Worm (Caenorhabditis elegans): ENCODE results near the gene snu-66.

snu-66 gene

ce11 chrV:7523392-7523791 lies 52.1 kb downstream of the snu-66 start, which contains the start of gene C54F6.6:
C54F6.6 (plus strand) TSS chrV:7523692.
- TF ChIP-seq nhr-6 (tag; optimal IDR thresholded peaks at IDR 0.05) (no peak), nhr-237 (tag; optimal IDR thresholded peaks at IDR 0.05) (no peak), ZK546.5 (tag; optimal IDR thresholded peaks at IDR 0.05) (no peak), dmd-4 (tag; optimal IDR thresholded peaks at IDR 0.05) (no peak), ztf-11 (tag; optimal IDR thresholded peaks at IDR 0.05) (no peak), ceh-16 (tag; optimal IDR thresholded peaks at IDR 0.05) (no peak)

ce11 chrV:7522279-7522678 lies 53.2 kb downstream of the snu-66 start, which contains the start of gene C54F6.15:
C54F6.15 (minus strand) TSS chrV:7522379.
- TF ChIP-seq sma-3 (GFP tag; optimal IDR thresholded peaks at IDR 0.05): no peak
- no peak for TF ChIP-seq sem-4 (tag; optimal IDR thresholded peaks at IDR 0.05)
- no peak for TF ChIP-seq skn-1 (tag; optimal IDR thresholded peaks at IDR 0.05)
- no peak for TF ChIP-seq ZK546.5 (tag; optimal IDR thresholded peaks at IDR 0.05)
- no peak for TF ChIP-seq nhr-237 (tag; optimal IDR thresholded peaks at IDR 0.05)
- no peak for TF ChIP-seq lsy-2 (tag; optimal IDR thresholded peaks at IDR 0.05)
- TF ChIP-seq fos-1 (tag; optimal IDR thresholded peaks at IDR 0.05): no peak
- no peak for TF ChIP-seq nhr-77 (tag; optimal IDR thresholded peaks at IDR 0.05)
- TF ChIP-seq zag-1 (tag; optimal IDR thresholded peaks at IDR 0.05): no peak
- TF ChIP-seq lin-13 (GFP tag; optimal IDR thresholded peaks at IDR 0.05): no peak
- TF ChIP-seq egl-27 (tag; optimal IDR thresholded peaks at IDR 0.05): no peak
- no peak for TF ChIP-seq ceh-16 (tag; optimal IDR thresholded peaks at IDR 0.05)
- no peak for TF ChIP-seq nhr-23 (tag; optimal IDR thresholded peaks at IDR 0.05)
- no peak for TF ChIP-seq crh-2 (tag; optimal IDR thresholded peaks at IDR 0.05)
- no peak for TF ChIP-seq nhr-11 (tag; optimal IDR thresholded peaks at IDR 0.05)
- TF ChIP-seq lin-39 (tag; optimal IDR thresholded peaks at IDR 0.05): no peak
- no peak for TF ChIP-seq Y55F3AM.14 (GFP tag; optimal IDR thresholded peaks at IDR 0.05)
- TF ChIP-seq ztf-11 (tag; optimal IDR thresholded peaks at IDR 0.05): no peak
- TF ChIP-seq lin-11 (tag; optimal IDR thresholded peaks at IDR 0.05): no peak
- TF ChIP-seq snpc-4 (tag; optimal IDR thresholded peaks at IDR 0.05): no peak

Measured in whole organism, L2 larva.